Worm (Caenorhabditis elegans) whole organism, early embryonic: ENCODE results near the gene ruvb-2.

Experiments used
- B0310.2 ChIP-seq: sonication (generic microtip); optimal IDR thresholded peaks from 2 replicates; lab custom pipeline; 2016; ENCODE audit warnings: mild to moderate bottlenecking, missing genetic modification characterization, missing compliant biosample characterization
- F13C5.2 ChIP-seq: sonication (generic microtip); optimal IDR thresholded peaks from 2 replicates; lab custom pipeline; 2017; ENCODE audit warnings: mild to moderate bottlenecking, missing genetic modification characterization, inconsistent platforms, missing compliant biosample characterization
- aly-1 ChIP-seq: sonication (generic microtip); optimal IDR thresholded peaks from 2 replicates; lab custom pipeline; 2016; ENCODE audit warnings: missing genetic modification characterization, missing compliant biosample characterization
- ama-1 ChIP-seq: fragments of 150-350 bp; optimal IDR thresholded peaks from 2 replicates; lab custom pipeline; 2014
- ceh-13 ChIP-seq: fragments of 200-800 bp; sonication (Bioruptor generic); optimal IDR thresholded peaks from 2 replicates; lab custom pipeline; 2018; ENCODE audit warnings: mild to moderate bottlenecking, missing genetic modification characterization, missing compliant biosample characterization
- ceh-36 ChIP-seq: sonication (generic microtip); optimal IDR thresholded peaks from 2 replicates; lab custom pipeline; 2016; ENCODE audit warnings: missing genetic modification characterization, inconsistent platforms, missing compliant biosample characterization
- ets-7 ChIP-seq: sonication (generic microtip); optimal IDR thresholded peaks from 2 replicates; lab custom pipeline; 2016; ENCODE audit warnings: missing genotype, missing genetic modification characterization, missing compliant biosample characterization
- flt-1 ChIP-seq: fragments of 200-800 bp; sonication (Bioruptor generic); IDR thresholded peaks from 2 replicates; pipeline ENCODE4 v1.3.6; 2022; ENCODE audit warnings: missing genetic modification characterization, missing compliant biosample characterization
- hmbx-1 ChIP-seq: sonication (generic microtip); optimal IDR thresholded peaks from 2 replicates; lab custom pipeline; 2016; ENCODE audit warnings: mild to moderate bottlenecking, missing genetic modification characterization, missing compliant biosample characterization
- hmg-4 ChIP-seq: fragments of 200-800 bp; sonication (Bioruptor generic); optimal IDR thresholded peaks from 2 replicates; lab custom pipeline; 2018; ENCODE audit warnings: mild to moderate bottlenecking, missing genetic modification characterization, missing compliant biosample characterization
- hnd-1 ChIP-seq: sonication (generic microtip); optimal IDR thresholded peaks from 2 replicates; lab custom pipeline; 2016; ENCODE audit warnings: missing genetic modification characterization, missing compliant biosample characterization
- pes-1 ChIP-seq: fragments of 200-800 bp; sonication (Bioruptor generic); IDR thresholded peaks from 2 replicates; pipeline ENCODE4 v1.3.6; 2022; ENCODE audit warnings: missing genetic modification reagents, missing genetic modification characterization, missing compliant biosample characterization
- scrt-1 ChIP-seq: fragments of 200-800 bp; sonication (Bioruptor generic); IDR thresholded peaks from 2 replicates; pipeline ENCODE4 v1.3.6; 2022; ENCODE audit warnings: missing genetic modification characterization, missing compliant biosample characterization
- sea-1 ChIP-seq: fragments of 200-800 bp; sonication (Bioruptor generic); conservative IDR thresholded peaks from 2 replicates; pipeline ENCODE4 v1.3.6; 2022; ENCODE audit warnings: missing genetic modification characterization, missing compliant biosample characterization
- tbx-11 ChIP-seq: fragments of 200-800 bp; sonication (Bioruptor generic); IDR thresholded peaks from 2 replicates; pipeline ENCODE4 v1.3.6; 2022; ENCODE audit warnings: missing genetic modification characterization, missing compliant biosample characterization
- tbx-37 ChIP-seq: fragments of 200-800 bp; sonication (Bioruptor generic); conservative IDR thresholded peaks from 2 replicates; pipeline ENCODE4 v1.3.6; 2022; ENCODE audit warnings: missing genetic modification reagents, missing genetic modification characterization, missing compliant biosample characterization
- tra-4 ChIP-seq: sonication (generic microtip); optimal IDR thresholded peaks from 2 replicates; lab custom pipeline; 2017; ENCODE audit warnings: missing genetic modification characterization, missing compliant biosample characterization

Gene ruvb-2

ce11 chrIV:6920063-6920462, 857 bp upstream of the ruvb-2 start, which contains the start of gene T22D1.18:
TSS of gene T22D1.18 (minus strand) at chrIV:6920163.
- no peak for TF ChIP-seq hmg-4 (GFP tag; lab: Kevin White, UChicago)
- no peak for TF ChIP-seq tbx-37 (GFP tag; lab: Robert Waterston, UW)

- TF ChIP-seq ceh-36 (tag; lab: Kevin White, UChicago) (no peak), hnd-1 (tag; lab: Kevin White, UChicago) (no peak), flt-1 (GFP tag; lab: Robert Waterston, UW) (no peak), hmg-4 (GFP tag; lab: Kevin White, UChicago) (no peak), aly-1 (no peak), ama-1 (lab: Kevin White, UChicago) (no peak), ceh-13 (GFP tag; lab: Kevin White, UChicago) (no peak), ets-7 (tag; lab: Kevin White, UChicago) (no peak), pes-1 (GFP tag; lab: Robert Waterston, UW) (no peak)
Measured at ce11 chrIV:6916831-6917230, 2.4 kb downstream of the ruvb-2 start.

ce11 chrIV:6914161-6914585, 5.0 kb downstream of the ruvb-2 start:
- 0 out of 2 replicates have a peak, but pooled peaks have one; percentile 16 for TF ChIP-seq scrt-1 (GFP tag; lab: Robert Waterston, UW)

ce11 chrIV:6912851-6913588, 6.2 kb downstream of the ruvb-2 start, which contains the start of gene T22D1.3:
TSS of gene T22D1.3 (plus strand) at chrIV:6913538.
- TF ChIP-seq hmbx-1 (tag; lab: Kevin White, UChicago), result no peak
- no peak for TF ChIP-seq F13C5.2
- TF ChIP-seq hnd-1 (tag; lab: Kevin White, UChicago), result no peak
- TF ChIP-seq scrt-1 (GFP tag; lab: Robert Waterston, UW), result no peak
- no peak for TF ChIP-seq B0310.2 (tag; lab: Kevin White, UChicago)
- TF ChIP-seq ets-7 (tag; lab: Kevin White, UChicago), result no peak

- TF ChIP-seq ets-7 (tag; lab: Kevin White, UChicago), result no peak
- no peak for TF ChIP-seq tbx-11 (GFP tag; lab: Robert Waterston, UW)
- no peak for TF ChIP-seq tbx-37 (GFP tag; lab: Robert Waterston, UW)
Measured at ce11 chrIV:6909863-6910733, 9.1 kb downstream of the ruvb-2 start, which contains the start of the genes rpn-1 and ribo-1. TSS of gene rpn-1 (minus strand) at chrIV:6909913. TSS of gene ribo-1 (plus strand) at chrIV:6910683.

ce11 chrIV:6907487-6907886, 11.7 kb downstream of the ruvb-2 start:
- TF ChIP-seq ceh-36 (tag; lab: Kevin White, UChicago) (no peak), tbx-11 (GFP tag; lab: Robert Waterston, UW) (no peak), ets-7 (tag; lab: Kevin White, UChicago) (no peak)

- TF ChIP-seq tra-4, result no peak
- TF ChIP-seq sea-1, result no peak
- no peak for TF ChIP-seq ceh-13 (GFP tag; lab: Kevin White, UChicago)
- TF ChIP-seq hnd-1 (tag; lab: Kevin White, UChicago), result no peak
- TF ChIP-seq tbx-37 (GFP tag; lab: Robert Waterston, UW), result no peak
- TF ChIP-seq flt-1 (GFP tag; lab: Robert Waterston, UW), result no peak
- no peak for TF ChIP-seq hmg-4 (GFP tag; lab: Kevin White, UChicago)
- TF ChIP-seq ets-7 (tag; lab: Kevin White, UChicago), result no peak
- no peak for TF ChIP-seq scrt-1 (GFP tag; lab: Robert Waterston, UW)
- TF ChIP-seq B0310.2 (tag; lab: Kevin White, UChicago), result no peak
- no peak for TF ChIP-seq ama-1 (lab: Kevin White, UChicago)
- no peak for TF ChIP-seq aly-1
- no peak for TF ChIP-seq ceh-36 (tag; lab: Kevin White, UChicago)
- no peak for TF ChIP-seq tbx-11 (GFP tag; lab: Robert Waterston, UW)
- TF ChIP-seq hmbx-1 (tag; lab: Kevin White, UChicago), result no peak
- no peak for TF ChIP-seq pes-1 (GFP tag; lab: Robert Waterston, UW)
Measured at ce11 chrIV:6905947-6906489, 13.2 kb downstream of the ruvb-2 start, which contains the start of the genes T22D1.17 and T22D1.8. TSS of gene T22D1.17 (plus strand) at chrIV:6905997. TSS of gene T22D1.8 (minus strand) at chrIV:6906348.

ce11 chrIV:6905428-6905827, 13.8 kb downstream of the ruvb-2 start:
- TF ChIP-seq aly-1 (no peak), flt-1 (GFP tag; lab: Robert Waterston, UW) (no peak), F13C5.2 (no peak), B0310.2 (tag; lab: Kevin White, UChicago) (no peak), tra-4 (no peak), sea-1 (no peak), tbx-37 (GFP tag; lab: Robert Waterston, UW) (no peak), ceh-13 (GFP tag; lab: Kevin White, UChicago) (no peak), ets-7 (tag; lab: Kevin White, UChicago) (no peak), ama-1 (lab: Kevin White, UChicago) (no peak)
